Worm (Caenorhabditis elegans): ENCODE measurements around the gene gly-3.

The gly-3 gene

DNA sequence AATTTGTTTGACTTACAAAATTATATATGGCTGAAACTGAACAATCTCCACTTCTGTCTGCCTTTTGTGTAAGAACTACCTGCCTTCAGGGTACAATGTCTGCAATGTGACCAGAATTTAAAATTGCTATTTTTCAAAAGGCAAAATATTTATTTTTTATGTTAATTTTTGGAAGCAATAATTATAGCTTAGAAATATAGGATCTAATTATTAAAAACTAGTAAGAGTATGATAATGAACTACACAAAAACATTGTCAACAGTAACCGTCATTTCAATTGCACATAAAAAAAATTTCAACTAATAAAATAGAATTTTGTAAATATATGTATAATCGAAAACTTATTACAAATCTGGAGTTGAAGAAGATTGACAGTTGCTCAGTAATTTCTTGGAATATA is 39.4 kb upstream of the gly-3 start, which contains the start of gene C29E4.9:
Gene C29E4.9 (minus strand): TSS at position 101 of the 400 bp plus-strand sequence.
- TF ChIP-seq ztf-1 (GFP tag; conservative IDR thresholded peaks at IDR 0.05) (no peak), nhr-129 (tag; optimal IDR thresholded peaks at IDR 0.05) (no peak), nhr-21 (tag; optimal IDR thresholded peaks at IDR 0.05) (no peak), ztf-4 (tag; optimal IDR thresholded peaks at IDR 0.05) (no peak), snpc-4 (tag; optimal IDR thresholded peaks at IDR 0.05) (no peak), ama-1 (optimal IDR thresholded peaks at IDR 0.05) (no peak), sma-9 (GFP tag; optimal IDR thresholded peaks at IDR 0.05) (no peak), sma-9 (tag; optimal IDR thresholded peaks at IDR 0.05) (no peak), lin-13 (GFP tag; optimal IDR thresholded peaks at IDR 0.05) (no peak)

DNA sequence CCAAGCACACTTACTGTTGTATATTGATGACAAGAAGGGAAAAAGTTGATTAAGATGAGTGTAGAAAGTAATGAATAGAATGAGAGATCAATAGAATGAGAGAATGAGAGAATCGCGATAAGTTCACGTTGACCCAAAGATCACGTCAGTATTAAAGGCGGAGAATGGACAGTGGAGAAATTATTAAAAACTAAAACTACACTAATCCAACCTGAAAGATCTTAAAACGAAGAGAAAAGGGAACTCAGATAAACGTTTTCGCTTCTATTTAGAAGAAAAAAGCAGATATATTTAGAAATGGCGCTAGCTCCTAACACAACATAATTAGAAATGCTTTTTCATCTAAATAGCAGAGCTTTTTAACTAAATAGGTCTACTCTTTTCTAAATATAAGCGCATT is 35.6 kb upstream of the gly-3 start, which contains the start of gene let-754:
Gene let-754 (minus strand): TSS at position 101 of the 400 bp plus-strand sequence.
- no peak for TF ChIP-seq elt-1 (tag; optimal IDR thresholded peaks at IDR 0.05)
- no peak for TF ChIP-seq ztf-11 (tag; optimal IDR thresholded peaks at IDR 0.05)
- TF ChIP-seq sem-4 (tag; optimal IDR thresholded peaks at IDR 0.05) = no peak
- TF ChIP-seq mab-5 (tag; optimal IDR thresholded peaks at IDR 0.05) = no peak

DNA sequence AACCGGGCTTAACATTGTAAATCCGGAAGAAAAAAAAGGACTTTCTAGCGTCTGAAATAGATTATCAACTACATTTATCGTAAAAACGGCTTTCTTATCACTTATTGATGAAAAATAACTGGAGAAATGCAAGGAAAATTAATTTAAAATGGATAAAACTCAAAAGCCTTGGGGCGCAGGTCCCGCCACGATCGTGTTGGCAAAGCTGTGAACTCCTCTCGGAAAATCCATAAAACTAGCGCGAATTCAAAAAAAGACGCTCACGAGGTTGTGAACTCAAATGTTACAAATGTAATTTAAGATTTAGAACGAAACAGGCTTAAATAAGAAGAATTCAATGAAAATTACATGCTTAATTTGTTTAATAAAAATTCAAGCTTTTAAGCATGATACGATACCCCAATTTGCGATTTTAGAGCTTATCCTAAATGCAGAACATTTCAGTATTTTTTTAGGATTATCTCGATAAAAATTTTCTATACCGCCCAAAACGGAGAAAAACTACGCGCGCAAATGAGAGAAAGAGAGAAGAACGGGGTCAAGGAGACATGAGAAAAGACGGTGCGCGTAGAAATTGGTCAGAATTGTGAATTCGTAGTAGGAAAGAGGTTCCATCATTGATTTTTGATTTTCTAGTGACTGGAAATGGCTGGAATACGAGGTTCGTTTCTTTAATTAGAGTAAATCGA is 34.7 kb upstream of the gly-3 start, which contains the start of gene C29E4.15:
Gene C29E4.15 (plus strand): TSS at position 547 of the 689 bp plus-strand sequence.
- TF ChIP-seq mdl-1 (tag; optimal IDR thresholded peaks at IDR 0.05) (no peak), nhr-25 (tag; optimal IDR thresholded peaks at IDR 0.05) (no peak), lin-39 (tag; optimal IDR thresholded peaks at IDR 0.05) (no peak), ztf-1 (GFP tag; conservative IDR thresholded peaks at IDR 0.05) (no peak), R02D3.7 (tag; optimal IDR thresholded peaks at IDR 0.05) (no peak), skn-1 (tag; optimal IDR thresholded peaks at IDR 0.05) (no peak), nhr-11 (tag; optimal IDR thresholded peaks at IDR 0.05) (no peak), nhr-23 (tag; optimal IDR thresholded peaks at IDR 0.05) (no peak), sem-4 (tag; optimal IDR thresholded peaks at IDR 0.05) (no peak), egl-27 (tag; optimal IDR thresholded peaks at IDR 0.05) (no peak), F13H6.1 (tag; optimal IDR thresholded peaks at IDR 0.05) (peak; percentile 15), sma-9 (GFP tag; optimal IDR thresholded peaks at IDR 0.05) (no peak), sma-9 (tag; optimal IDR thresholded peaks at IDR 0.05) (no peak), lsy-2 (tag; optimal IDR thresholded peaks at IDR 0.05) (peak; percentile 27 to 80), peb-1 (tag; optimal IDR thresholded peaks at IDR 0.05) (no peak), unc-39 (tag; optimal IDR thresholded peaks at IDR 0.05) (no peak), elt-1 (tag; optimal IDR thresholded peaks at IDR 0.05) (no peak), lin-13 (GFP tag; optimal IDR thresholded peaks at IDR 0.05) (no peak), ceh-16 (tag; optimal IDR thresholded peaks at IDR 0.05) (no peak), nhr-129 (tag; optimal IDR thresholded peaks at IDR 0.05) (peak; percentile 6), dmd-4 (tag; optimal IDR thresholded peaks at IDR 0.05) (no peak), ama-1 (optimal IDR thresholded peaks at IDR 0.05) (no peak), unc-55 (GFP tag; optimal IDR thresholded peaks at IDR 0.05) (peak; percentile 83), alr-1 (tag; optimal IDR thresholded peaks at IDR 0.05) (no peak), C34F6.9 (tag; optimal IDR thresholded peaks at IDR 0.05) (peak; percentile 63), nhr-12 (tag; optimal IDR thresholded peaks at IDR 0.05) (no peak), Y55F3AM.14 (GFP tag; optimal IDR thresholded peaks at IDR 0.05) (no peak), crh-2 (tag; optimal IDR thresholded peaks at IDR 0.05) (peak; percentile 87), blmp-1 (tag; optimal IDR thresholded peaks at IDR 0.05; ENCODE audit: insufficient read depth) (no peak), gmeb-1 (tag; optimal IDR thresholded peaks at IDR 0.05) (peak; percentile 60), nhr-77 (tag; optimal IDR thresholded peaks at IDR 0.05) (no peak), aly-2 (tag; optimal IDR thresholded peaks at IDR 0.05) (no peak), mbf-1 (tag; optimal IDR thresholded peaks at IDR 0.05) (no peak), fos-1 (tag; optimal IDR thresholded peaks at IDR 0.05) (no peak), zag-1 (tag; optimal IDR thresholded peaks at IDR 0.05) (no peak), mab-5 (tag; optimal IDR thresholded peaks at IDR 0.05) (no peak), ztf-11 (tag; optimal IDR thresholded peaks at IDR 0.05) (no peak), nhr-10 (tag; optimal IDR thresholded peaks at IDR 0.05) (no peak)
